Fruit fly (Drosophila melanogaster): ENCODE measurements around the gene CG34278.

The CG34278 gene

DNA sequence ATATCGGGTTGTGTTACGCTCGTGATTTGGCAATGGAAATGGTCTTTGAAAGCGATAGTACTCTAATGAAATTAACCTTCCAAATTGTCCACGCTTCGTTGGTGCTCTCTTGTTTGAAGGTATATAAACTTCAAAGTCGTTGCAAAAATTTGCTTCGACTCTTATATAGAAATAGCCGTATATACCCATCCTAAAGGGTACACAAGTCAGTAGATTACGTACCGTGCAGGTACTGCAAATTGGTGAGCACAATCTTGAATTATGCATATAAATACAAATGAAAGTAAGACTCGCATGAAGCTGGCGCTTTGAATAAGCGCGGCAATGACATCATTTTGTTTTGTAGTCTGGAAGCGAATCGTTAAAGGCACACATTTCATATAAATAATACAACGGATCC is 4.0 kb upstream of the CG34278 start (continued):
- TF ChIP-seq pan (optimal IDR thresholded peaks at IDR 0.05): no peak
- TF ChIP-seq jim (GFP tag; optimal IDR thresholded peaks at IDR 0.05): no peak
- TF ChIP-seq CG9705 (GFP tag; optimal IDR thresholded peaks at IDR 0.05): no peak
- TF ChIP-seq Hr78 (GFP tag; optimal IDR thresholded peaks at IDR 0.05): no peak
- TF ChIP-seq Abd-B (GFP tag; optimal IDR thresholded peaks at IDR 0.05): no peak
- peak; percentile 47 for TF ChIP-seq Hr83 (GFP tag; optimal IDR thresholded peaks at IDR 0.05; ENCODE audit: poor library complexity, severe bottlenecking)
- no peak for TF ChIP-seq psq (GFP tag; optimal IDR thresholded peaks at IDR 0.05)
- peak; percentile 2 for TF ChIP-seq tai (GFP tag; optimal IDR thresholded peaks at IDR 0.05)
- no peak for TF ChIP-seq Vsx2 (GFP tag; optimal IDR thresholded peaks at IDR 0.05; ENCODE audit: partially characterized antibody)
- TF ChIP-seq Mio (GFP tag; optimal IDR thresholded peaks at IDR 0.05): no peak

DNA sequence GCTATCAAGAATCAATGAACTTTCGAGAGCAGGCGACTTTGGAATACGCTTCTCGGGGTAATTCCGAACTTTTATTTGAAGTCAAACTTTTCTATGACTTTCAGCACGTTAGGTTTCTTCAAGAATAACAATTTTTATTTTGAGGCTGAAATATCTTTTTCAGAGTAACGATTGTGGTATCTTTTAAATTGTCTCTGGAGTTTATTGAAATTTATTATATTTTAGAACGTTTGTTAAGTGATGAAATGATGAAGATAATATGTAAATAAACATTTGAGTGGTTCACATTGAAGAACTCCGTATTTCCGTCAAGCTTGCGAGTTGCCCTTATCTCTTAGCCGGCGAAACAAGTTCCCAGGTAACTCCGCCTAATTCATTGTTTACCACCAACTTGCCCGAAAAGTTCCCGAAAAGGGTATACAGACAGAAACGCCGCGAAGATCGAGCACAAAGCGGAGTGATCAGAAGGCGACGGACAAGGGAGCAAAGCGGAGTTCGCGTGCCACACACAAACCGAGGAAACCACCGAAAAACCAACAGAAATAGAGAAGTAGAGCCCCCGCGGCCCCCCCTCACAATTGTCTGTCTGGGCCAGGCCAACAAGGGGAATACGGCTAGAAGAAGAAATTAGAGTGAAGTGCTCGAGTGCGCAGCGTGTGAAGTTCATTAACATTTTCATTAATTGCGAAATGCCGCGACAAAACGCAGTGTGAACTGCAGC is 2.5 kb upstream of the CG34278 start:
- TF ChIP-seq Sp1 (GFP tag; optimal IDR thresholded peaks at IDR 0.05): peak; percentile 72
- TF ChIP-seq dsf (GFP tag; optimal IDR thresholded peaks at IDR 0.05; ENCODE audit: borderline replicate concordance): no peak
- peak; percentile 71 for TF ChIP-seq OdsH (GFP tag; optimal IDR thresholded peaks at IDR 0.05)
- TF ChIP-seq CG9705 (GFP tag; optimal IDR thresholded peaks at IDR 0.05): no peak
- TF ChIP-seq foxo (GFP tag; optimal IDR thresholded peaks at IDR 0.05): peak in 1 of 2 experiments; percentile 57
- no peak for TF ChIP-seq N (GFP tag; optimal IDR thresholded peaks at IDR 0.05)
- peak; percentile 55 for TF ChIP-seq br (GFP tag; optimal IDR thresholded peaks at IDR 0.05)
- TF ChIP-seq woc (GFP tag; optimal IDR thresholded peaks at IDR 0.05): peak; percentile 79
- TF ChIP-seq Dfd (GFP tag; optimal IDR thresholded peaks at IDR 0.05): no peak
- peak; percentile 64 for TF ChIP-seq fru (GFP tag; optimal IDR thresholded peaks at IDR 0.05)
- TF ChIP-seq ey (GFP tag; optimal IDR thresholded peaks at IDR 0.05): peak; percentile 65
- TF ChIP-seq Abd-B (GFP tag; optimal IDR thresholded peaks at IDR 0.05): no peak
- peak; percentile 40 for TF ChIP-seq dmrt93B (GFP tag; optimal IDR thresholded peaks at IDR 0.05)
- no peak for TF ChIP-seq GATAd (GFP tag; optimal IDR thresholded peaks at IDR 0.05)
- TF ChIP-seq Hr78 (GFP tag; optimal IDR thresholded peaks at IDR 0.05): no peak
- no peak for TF ChIP-seq tai (GFP tag; optimal IDR thresholded peaks at IDR 0.05)
- no peak for TF ChIP-seq Mio (GFP tag; optimal IDR thresholded peaks at IDR 0.05)
- TF ChIP-seq Hnf4 (GFP tag; optimal IDR thresholded peaks at IDR 0.05): peak; percentile 22
- TF ChIP-seq jim (GFP tag; optimal IDR thresholded peaks at IDR 0.05): no peak
- no peak for TF ChIP-seq Rel (GFP tag; optimal IDR thresholded peaks at IDR 0.05)
- TF ChIP-seq Rel (tag; optimal IDR thresholded peaks at IDR 0.05): peak; percentile 2
- TF ChIP-seq pan (optimal IDR thresholded peaks at IDR 0.05): no peak
- TF ChIP-seq usp (GFP tag; optimal IDR thresholded peaks at IDR 0.05): no peak
- TF ChIP-seq dl (GFP tag; optimal IDR thresholded peaks at IDR 0.05; ENCODE audit: insufficient read depth in 1 of 2, partially characterized antibody in 2 of 2): no peak
- TF ChIP-seq Myc (optimal IDR thresholded peaks at IDR 0.05): no peak
- peak; percentile 52 for TF ChIP-seq rgr (GFP tag; optimal IDR thresholded peaks at IDR 0.05)
- no peak for TF ChIP-seq brk (GFP tag; optimal IDR thresholded peaks at IDR 0.05)
- peak; percentile 8 for TF ChIP-seq sage (GFP tag; optimal IDR thresholded peaks at IDR 0.05)
- TF ChIP-seq psq (GFP tag; optimal IDR thresholded peaks at IDR 0.05): peak; percentile 84
- TF ChIP-seq CrebA (GFP tag; optimal IDR thresholded peaks at IDR 0.05; ENCODE audit: borderline replicate concordance): no peak
- no peak for TF ChIP-seq lola (GFP tag; optimal IDR thresholded peaks at IDR 0.05)
- no peak for TF ChIP-seq Jra (GFP tag; optimal IDR thresholded peaks at IDR 0.05)
- TF ChIP-seq h (GFP tag; optimal IDR thresholded peaks at IDR 0.05): peak; percentile 79
- peak; percentile 77 for TF ChIP-seq HLH106 (tag; optimal IDR thresholded peaks at IDR 0.05)

DNA sequence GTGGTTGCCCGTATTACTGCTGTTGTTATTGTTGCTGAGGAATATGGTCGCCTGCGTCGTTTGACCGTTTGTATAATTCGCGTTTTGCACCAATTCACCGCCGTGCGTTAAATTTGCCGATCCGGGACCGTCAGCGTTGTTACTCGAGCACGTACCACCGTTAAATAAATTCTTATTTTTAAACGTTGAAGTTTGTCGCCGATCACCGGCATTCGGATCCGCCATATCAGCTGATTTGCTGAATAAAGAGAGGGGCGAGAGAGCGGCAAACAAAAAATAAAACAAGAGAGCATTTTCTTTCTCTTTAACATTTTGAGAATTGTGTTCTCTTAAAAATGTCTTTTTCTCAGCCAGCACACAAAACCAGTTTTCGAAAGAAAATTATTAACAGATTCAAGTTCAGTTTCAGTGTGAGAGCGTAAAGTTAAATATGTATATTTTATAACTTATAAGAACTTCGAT is 1.3 kb upstream of the CG34278 start:
- no peak for TF ChIP-seq HLH106 (tag; optimal IDR thresholded peaks at IDR 0.05)
- no peak for TF ChIP-seq jim (GFP tag; optimal IDR thresholded peaks at IDR 0.05)
- no peak for TF ChIP-seq dmrt93B (GFP tag; optimal IDR thresholded peaks at IDR 0.05)
- no peak for TF ChIP-seq sv (GFP tag; optimal IDR thresholded peaks at IDR 0.05)
- TF ChIP-seq Sp1 (GFP tag; optimal IDR thresholded peaks at IDR 0.05): peak; percentile 39
- TF ChIP-seq CG9705 (GFP tag; optimal IDR thresholded peaks at IDR 0.05): no peak
- peak; percentile 38 for TF ChIP-seq brk (GFP tag; optimal IDR thresholded peaks at IDR 0.05)
- TF ChIP-seq Dif (GFP tag; optimal IDR thresholded peaks at IDR 0.05; ENCODE audit: partially characterized antibody): peak; percentile 59
- peak; percentile 12 for TF ChIP-seq br (GFP tag; optimal IDR thresholded peaks at IDR 0.05)
- no peak for TF ChIP-seq ey (GFP tag; optimal IDR thresholded peaks at IDR 0.05)
- peak; percentile 45 for TF ChIP-seq Hr83 (GFP tag; optimal IDR thresholded peaks at IDR 0.05; ENCODE audit: poor library complexity, severe bottlenecking)
- TF ChIP-seq woc (GFP tag; optimal IDR thresholded peaks at IDR 0.05): no peak
- TF ChIP-seq GATAd (GFP tag; optimal IDR thresholded peaks at IDR 0.05): no peak
- TF ChIP-seq lola (GFP tag; optimal IDR thresholded peaks at IDR 0.05): peak; percentile 45
- no peak for TF ChIP-seq N (GFP tag; optimal IDR thresholded peaks at IDR 0.05)
- TF ChIP-seq Myc (optimal IDR thresholded peaks at IDR 0.05): no peak
- TF ChIP-seq CG32264 (GFP tag; optimal IDR thresholded peaks at IDR 0.05): peak; percentile 15
- TF ChIP-seq h (GFP tag; optimal IDR thresholded peaks at IDR 0.05): no peak
- TF ChIP-seq Jra (GFP tag; optimal IDR thresholded peaks at IDR 0.05): no peak
- no peak for TF ChIP-seq Mio (GFP tag; optimal IDR thresholded peaks at IDR 0.05)
- TF ChIP-seq dsf (GFP tag; optimal IDR thresholded peaks at IDR 0.05; ENCODE audit: borderline replicate concordance): no peak
- TF ChIP-seq Hnf4 (GFP tag; optimal IDR thresholded peaks at IDR 0.05): no peak
- no peak for TF ChIP-seq Rel (GFP tag; optimal IDR thresholded peaks at IDR 0.05)
- peak; percentile 22 for TF ChIP-seq Rel (tag; optimal IDR thresholded peaks at IDR 0.05)
- TF ChIP-seq pan (optimal IDR thresholded peaks at IDR 0.05): no peak
- no peak for TF ChIP-seq Hr78 (GFP tag; optimal IDR thresholded peaks at IDR 0.05)
- TF ChIP-seq dl (GFP tag; optimal IDR thresholded peaks at IDR 0.05; ENCODE audit: insufficient read depth in 1 of 2, partially characterized antibody in 2 of 2): peak; percentile 29 to 60
- peak in 1 of 2 experiments; percentile 32 for TF ChIP-seq foxo (GFP tag; optimal IDR thresholded peaks at IDR 0.05)
- peak; percentile 73 for TF ChIP-seq sage (GFP tag; optimal IDR thresholded peaks at IDR 0.05)
- no peak for TF ChIP-seq usp (GFP tag; optimal IDR thresholded peaks at IDR 0.05)
- TF ChIP-seq fru (GFP tag; optimal IDR thresholded peaks at IDR 0.05): no peak
- no peak for TF ChIP-seq psq (GFP tag; optimal IDR thresholded peaks at IDR 0.05)
- no peak for TF ChIP-seq Vsx2 (GFP tag; optimal IDR thresholded peaks at IDR 0.05; ENCODE audit: partially characterized antibody)
- no peak for TF ChIP-seq rgr (GFP tag; optimal IDR thresholded peaks at IDR 0.05)
- peak; percentile 74 for TF ChIP-seq CrebA (GFP tag; optimal IDR thresholded peaks at IDR 0.05; ENCODE audit: borderline replicate concordance)
- no peak for TF ChIP-seq tai (GFP tag; optimal IDR thresholded peaks at IDR 0.05)
